Fruit fly (Drosophila melanogaster) whole organism, embryonic: ENCODE measurements around the gene ninaC.

Source experiments
- Awh ChIP-seq: fragments of 200-800 bp; sonication (Bioruptor generic); IDR thresholded peaks from 2 replicates; pipeline ENCODE4, ENCODE4 v1.3.6; 2022; ENCODE audit warnings: missing biosample characterization, missing genetic modification characterization
- B-H1 ChIP-seq: fragments of 200-800 bp; sonication (Bioruptor generic); IDR thresholded peaks from 3 replicates; pipeline ENCODE4 v1.3.6; 2022; ENCODE audit warnings: missing biosample characterization, missing genetic modification characterization
- CG11247 ChIP-seq: fragments of 200-800 bp; sonication (Bioruptor generic); IDR thresholded peaks from 2 replicates; pipeline ENCODE4 v1.3.6; 2022; ENCODE audit warnings: missing biosample characterization, missing genetic modification characterization
- CG11398 ChIP-seq: fragments of 200-800 bp; sonication (Bioruptor generic); optimal IDR thresholded peaks from 2 replicates; lab custom pipeline; 2016; ENCODE audit warnings: missing biosample characterization, missing genetic modification characterization
- CG12769 ChIP-seq: fragments of 200-800 bp; sonication (Bioruptor generic); optimal IDR thresholded peaks from 2 replicates; lab custom pipeline; 2019; ENCODE audit warnings: missing biosample characterization, mild to moderate bottlenecking, missing genetic modification characterization, moderate library complexity
- CG1603 ChIP-seq: fragments of 200-800 bp; sonication (Bioruptor generic); optimal IDR thresholded peaks from 2 replicates; lab custom pipeline; 2019; ENCODE audit warnings: missing biosample characterization, mild to moderate bottlenecking, missing genetic modification characterization, moderate library complexity
- CG17359 ChIP-seq: fragments of 200-800 bp; sonication (Bioruptor generic); optimal IDR thresholded peaks from 3 replicates; lab custom pipeline; 2018; ENCODE audit warnings: missing biosample characterization, mild to moderate bottlenecking, missing genetic modification characterization, moderate library complexity
- CG18599 ChIP-seq: fragments of 200-800 bp; sonication (Bioruptor generic); optimal IDR thresholded peaks from 3 replicates; lab custom pipeline; 2017; ENCODE audit warnings: missing biosample characterization, missing genetic modification characterization, mild to moderate bottlenecking, moderate library complexity, missing genetic modification reagents
- CG3281 ChIP-seq: fragments of 200-800 bp; sonication (Bioruptor generic); optimal IDR thresholded peaks from 3 replicates; lab custom pipeline; 2017; ENCODE audit warnings: missing biosample characterization, mild to moderate bottlenecking, missing genetic modification characterization
- CG3838 ChIP-seq: fragments of 200-800 bp; sonication (Bioruptor generic); optimal IDR thresholded peaks from 3 replicates; lab custom pipeline; 2016; ENCODE audit warnings: missing biosample characterization, missing genetic modification characterization
- CG4617 ChIP-seq: fragments of 200-800 bp; sonication (Bioruptor generic); optimal IDR thresholded peaks from 3 replicates; lab custom pipeline; 2016; ENCODE audit warnings: missing biosample characterization, missing genetic modification characterization, borderline replicate concordance
- CG6175 ChIP-seq: fragments of 200-800 bp; sonication (Bioruptor generic); IDR thresholded peaks from 3 replicates; pipeline ENCODE4 v1.3.6; 2022; ENCODE audit warnings: missing biosample characterization, missing genetic modification characterization
- CG7839 ChIP-seq: fragments of 200-800 bp; sonication (Bioruptor generic); optimal IDR thresholded peaks from 3 replicates; lab custom pipeline; 2018; ENCODE audit warnings: missing biosample characterization, mild to moderate bottlenecking, missing genetic modification characterization, moderate library complexity
- CG8944 ChIP-seq: fragments of 200-800 bp; sonication (Bioruptor generic); optimal IDR thresholded peaks from 3 replicates; lab custom pipeline; 2016; ENCODE audit warnings: missing biosample characterization, missing genetic modification characterization
- Chrac-16 ChIP-seq: fragments of 200-800 bp; sonication (Bioruptor generic); optimal IDR thresholded peaks from 3 replicates; lab custom pipeline; 2016; ENCODE audit warnings: missing biosample characterization, missing genetic modification characterization
- D ChIP-seq, 2 experiments: fragments of 200-800 bp in 1 of 2; fragments of >200 bp in 1 of 2; sonication (Bioruptor generic) in 1 of 2; optimal IDR thresholded peaks; 2 replicates in 1 of 2; 3 replicates in 1 of 2; lab custom pipeline; 2017; ENCODE audit warnings: mild to moderate bottlenecking in 1 of 2, missing biosample characterization in 1 of 2, missing genetic modification characterization in 1 of 2, missing genetic modification reagents in 1 of 2
- Deaf1 ChIP-seq: fragments of 200-800 bp; optimal IDR thresholded peaks from 3 replicates; lab custom pipeline; 2019; ENCODE audit warnings: missing biosample characterization, mild to moderate bottlenecking, missing genetic modification characterization, moderate library complexity
- Dfd ChIP-seq, 2 experiments: fragments of >200 bp; optimal IDR thresholded peaks; 2 replicates each; lab custom pipeline; 2017; ENCODE audit warnings: missing biosample characterization in 2 of 2, missing genetic modification characterization in 2 of 2
- Doc3 ChIP-seq: fragments of 200-800 bp; sonication (Bioruptor generic); IDR thresholded peaks from 3 replicates; pipeline ENCODE4 v1.3.6; 2022; ENCODE audit warnings: missing biosample characterization, missing genetic modification characterization; ENCODE audit not compliant: partially characterized antibody
- Dref ChIP-seq: fragments of 200-800 bp; sonication (Bioruptor generic); IDR thresholded peaks from 2 replicates; pipeline ENCODE4 v1.3.6; 2022; ENCODE audit warnings: missing biosample characterization, missing genetic modification characterization
- H2.0 ChIP-seq: fragments of 200-800 bp; sonication (Bioruptor generic); IDR thresholded peaks from 2 replicates; pipeline ENCODE4 v1.3.6; 2022; ENCODE audit warnings: missing biosample characterization, missing genetic modification characterization
- Hey ChIP-seq: fragments of 200-800 bp; sonication (Bioruptor generic); optimal IDR thresholded peaks from 3 replicates; lab custom pipeline; 2018; ENCODE audit warnings: missing biosample characterization, mild to moderate bottlenecking, missing genetic modification characterization
- MBD-R2 ChIP-seq: fragments of 200-800 bp; sonication (Bioruptor generic); IDR thresholded peaks from 2 replicates; pipeline ENCODE4 v1.3.6; 2022; ENCODE audit warnings: missing biosample characterization, missing genetic modification characterization
- Nf-YB ChIP-seq: fragments of 200-800 bp; sonication (Bioruptor generic); optimal IDR thresholded peaks from 3 replicates; lab custom pipeline; 2019; ENCODE audit warnings: missing biosample characterization, mild to moderate bottlenecking, missing genetic modification characterization, moderate library complexity
- Optix ChIP-seq: fragments of 200-800 bp; sonication (Bioruptor generic); IDR thresholded peaks from 3 replicates; pipeline ENCODE4 v1.3.6; 2022; ENCODE audit warnings: missing biosample characterization, missing genetic modification characterization
- PHDP ChIP-seq: fragments of 200-800 bp; sonication (Bioruptor generic); optimal IDR thresholded peaks from 3 replicates; lab custom pipeline; 2018; ENCODE audit warnings: missing biosample characterization, mild to moderate bottlenecking, missing genetic modification characterization, moderate library complexity
- Pdp1 ChIP-seq, 2 experiments: fragments of 200-800 bp; sonication (Bioruptor generic); optimal IDR thresholded peaks; 3 replicates each; lab custom pipeline; 2016; ENCODE audit warnings: missing biosample characterization in 2 of 2, missing genetic modification characterization in 2 of 2, mild to moderate bottlenecking in 1 of 2, moderate library complexity in 1 of 2
- Rfx ChIP-seq: fragments of 200-800 bp; sonication (Bioruptor generic); IDR thresholded peaks from 2 replicates; pipeline ENCODE4 v1.3.6; 2022; ENCODE audit warnings: missing biosample characterization, missing genetic modification characterization
- Spps ChIP-seq: fragments of 200-800 bp; sonication (Bioruptor generic); optimal IDR thresholded peaks from 2 replicates; lab custom pipeline; 2018; ENCODE audit warnings: missing biosample characterization, mild to moderate bottlenecking, missing genetic modification characterization
- Tbp ChIP-seq: fragments of >200 bp; optimal IDR thresholded peaks from 2 replicates; lab custom pipeline; 2018; ENCODE audit warnings: missing biosample characterization, missing genetic modification characterization
- Xbp1 ChIP-seq: fragments of 200-800 bp; sonication (Bioruptor generic); optimal IDR thresholded peaks from 3 replicates; lab custom pipeline; 2016; ENCODE audit warnings: missing biosample characterization, mild to moderate bottlenecking, missing genetic modification characterization
- Xrp1 ChIP-seq: fragments of 200-800 bp; sonication (Bioruptor generic); IDR thresholded peaks from 2 replicates; pipeline ENCODE4 v1.3.6; 2022; ENCODE audit warnings: missing biosample characterization, missing genetic modification characterization
- cas ChIP-seq: fragments of 200-800 bp; sonication (Bioruptor generic); IDR thresholded peaks from 2 replicates; pipeline ENCODE4 v1.3.6; 2022; ENCODE audit warnings: missing biosample characterization, missing genetic modification characterization
- chm ChIP-seq: fragments of 200-800 bp; sonication (Bioruptor generic); IDR thresholded peaks from 2 replicates; pipeline ENCODE4 v1.3.6; 2022; ENCODE audit warnings: missing biosample characterization, missing genetic modification characterization
- en ChIP-seq: fragments of 200-800 bp; sonication (Bioruptor generic); optimal IDR thresholded peaks from 2 replicates; lab custom pipeline; 2016; ENCODE audit warnings: missing biosample characterization, missing genetic modification characterization
- kah ChIP-seq: fragments of 200-800 bp; sonication (Bioruptor generic); optimal IDR thresholded peaks from 2 replicates; lab custom pipeline; 2018; ENCODE audit warnings: missing biosample characterization, mild to moderate bottlenecking, missing genetic modification characterization
- knrl ChIP-seq: fragments of 200-800 bp; sonication (Bioruptor generic); IDR thresholded peaks from 3 replicates; pipeline ENCODE4 v1.3.6; 2022; ENCODE audit warnings: missing biosample characterization, missing genetic modification characterization; ENCODE audit not compliant: partially characterized antibody
- prd ChIP-seq, 3 experiments: fragments of >200 bp in 2 of 3; fragments of 200-800 bp in 1 of 3; sonication (Bioruptor generic) in 1 of 3; optimal IDR thresholded peaks in 2 of 3; IDR thresholded peaks in 1 of 3; 2 replicates in 2 of 3; 3 replicates in 1 of 3; pipeline versions ENCODE4 v1.3.6 to Lab custom; 2017 to 2022; ENCODE audit warnings: missing biosample characterization in 1 of 3, missing genetic modification characterization in 1 of 3
- rib ChIP-seq: fragments of 200-800 bp; sonication (Bioruptor generic); IDR thresholded peaks from 2 replicates; pipeline ENCODE4 v1.3.6; 2022; ENCODE audit warnings: missing biosample characterization, missing genetic modification characterization
- sd ChIP-seq: fragments of 200-800 bp; sonication (Bioruptor generic); optimal IDR thresholded peaks from 3 replicates; lab custom pipeline; 2018; ENCODE audit warnings: missing biosample characterization, mild to moderate bottlenecking, missing genetic modification characterization, moderate library complexity
- sr ChIP-seq: fragments of 200-800 bp; sonication (Bioruptor generic); IDR thresholded peaks from 3 replicates; pipeline ENCODE4 v1.3.6; 2022; ENCODE audit warnings: missing biosample characterization, missing genetic modification characterization
- stc ChIP-seq: fragments of 200-800 bp; sonication (Bioruptor generic); IDR thresholded peaks from 2 replicates; pipeline ENCODE4 v1.3.6; 2022; ENCODE audit warnings: missing biosample characterization, missing genetic modification characterization
- trem ChIP-seq: fragments of 200-800 bp; optimal IDR thresholded peaks from 3 replicates; lab custom pipeline; 2019; ENCODE audit warnings: missing biosample characterization, mild to moderate bottlenecking, missing genetic modification characterization, moderate library complexity
- unc-4 ChIP-seq: fragments of 200-800 bp; sonication (Bioruptor generic); IDR thresholded peaks from 2 replicates; pipeline ENCODE4 v1.3.6; 2022; ENCODE audit warnings: missing biosample characterization, missing genetic modification characterization; ENCODE audit not compliant: partially characterized antibody
- unpg ChIP-seq: fragments of 200-800 bp; sonication (Bioruptor generic); optimal IDR thresholded peaks from 3 replicates; lab custom pipeline; 2018; ENCODE audit warnings: missing biosample characterization, mild to moderate bottlenecking, missing genetic modification characterization, moderate library complexity

The ninaC gene

dm6 chr2L:7404923-7405322 is 27.4 kb downstream of the ninaC start, which contains the start of gene CG5177 (continued):
- no peak for TF ChIP-seq Deaf1 (tag; lab: Kevin White, UChicago)

- TF ChIP-seq CG11398 (GFP tag; lab: Kevin White, UChicago) (no peak), CG3281 (GFP tag; lab: Kevin White, UChicago) (no peak), CG17359 (tag; lab: Kevin White, UChicago) (no peak), Spps (tag; lab: Kevin White, UChicago) (no peak), sr (peak; percentile 79), Pdp1 (GFP tag; optimal IDR thresholded peaks at IDR 0.05; lab: Kevin White, UChicago) (peak in 1 of 2 experiments; percentile 48), Awh (no peak), CG6175 (GFP tag; lab: Robert Waterston, UW) (no peak), CG12769 (peak; percentile 15), sd (tag; lab: Kevin White, UChicago) (peak; percentile 85)
Measured at dm6 chr2L:7407638-7408037, 30.1 kb downstream of the ninaC start.

- TF ChIP-seq Nf-YB (GFP tag; lab: Kevin White, UChicago) (no peak), unpg (GFP tag; lab: Kevin White, UChicago) (no peak), Hey (no peak), Dfd (GFP tag; optimal IDR thresholded peaks at IDR 0.05; lab: Kevin White, UChicago) (no peak), H2.0 (GFP tag; lab: Robert Waterston, UW) (no peak), CG12769 (no peak), CG17359 (tag; lab: Kevin White, UChicago) (no peak), CG1603 (tag; lab: Kevin White, UChicago) (no peak), MBD-R2 (GFP tag; lab: Robert Waterston, UW) (no peak), CG11247 (GFP tag; lab: Robert Waterston, UW) (peak; percentile 24; the same call in 1 of the 2 replicates), Awh (no peak), Dref (GFP tag; lab: Robert Waterston, UW) (peak; percentile 14; the same call in 1 of the 2 replicates), prd (optimal IDR thresholded peaks at IDR 0.05; lab: Kevin White, UChicago) (no peak), prd (GFP tag; IDR thresholded peaks at IDR 0.05; lab: Robert Waterston, UW) (0 out of 3 replicates have a peak, but pooled peaks have one; percentile 15), trem (tag; lab: Kevin White, UChicago) (no peak), CG7839 (tag; lab: Kevin White, UChicago) (no peak), Optix (GFP tag; lab: Robert Waterston, UW) (no peak), Xrp1 (GFP tag; lab: Robert Waterston, UW) (no peak), unc-4 (GFP tag; lab: Robert Waterston, UW) (no peak), CG3838 (GFP tag; lab: Kevin White, UChicago) (no peak), Rfx (GFP tag; lab: Robert Waterston, UW) (no peak), Chrac-16 (GFP tag; lab: Kevin White, UChicago) (no peak), Tbp (GFP tag; lab: Kevin White, UChicago) (no peak), B-H1 (GFP tag; lab: Robert Waterston, UW) (no peak), Xbp1 (no peak), en (GFP tag; lab: Kevin White, UChicago) (no peak), Doc3 (GFP tag; lab: Robert Waterston, UW) (no peak), CG4617 (GFP tag; lab: Kevin White, UChicago) (no peak), cas (GFP tag; lab: Robert Waterston, UW) (peak; percentile 12; the same call in 1 of the 2 replicates), PHDP (tag; lab: Kevin White, UChicago) (no peak), chm (GFP tag; lab: Robert Waterston, UW) (peak; percentile 58; the same call in 1 of the 2 replicates), knrl (GFP tag; lab: Robert Waterston, UW) (0 out of 3 replicates have a peak, but pooled peaks have one; percentile 18), stc (GFP tag; lab: Robert Waterston, UW) (0 out of 2 replicates have a peak, but pooled peaks have one; percentile 26), CG18599 (no peak), kah (no peak), CG8944 (GFP tag; lab: Kevin White, UChicago) (peak; percentile 8), D (optimal IDR thresholded peaks at IDR 0.05; lab: Kevin White, UChicago) (no peak), D (GFP tag; optimal IDR thresholded peaks at IDR 0.05; lab: Kevin White, UChicago) (no peak), CG3281 (GFP tag; lab: Kevin White, UChicago) (no peak), rib (GFP tag; lab: Robert Waterston, UW) (no peak)
Measured at dm6 chr2L:7409007-7409406, 31.5 kb downstream of the ninaC start.
